Fruit fly (Drosophila melanogaster) whole organism, prepupa: Measurements from ENCODE around the gene CG13144.
A peak's percentile ranks its signal among the peaks of the same experiment; 100 is the strongest.

ENCODE experiments used
- Blimp-1 ChIP-seq: fragments of 200-800 bp; sonication (Bioruptor generic); optimal IDR thresholded peaks from 3 replicates; lab custom pipeline; 2017; ENCODE audit warnings: missing biosample characterization, missing genetic modification characterization, mild to moderate bottlenecking, moderate library complexity, missing genetic modification reagents
- CG10631 ChIP-seq: fragments of 200-800 bp; sonication (Bioruptor generic); optimal IDR thresholded peaks from 2 replicates; lab custom pipeline; 2016; ENCODE audit warnings: missing biosample characterization, missing genetic modification characterization
- CG10669 ChIP-seq: fragments of 200-800 bp; sonication (Bioruptor generic); optimal IDR thresholded peaks from 3 replicates; lab custom pipeline; 2018; ENCODE audit warnings: missing biosample characterization, mild to moderate bottlenecking, missing genetic modification characterization, moderate library complexity
- CG11294 ChIP-seq: fragments of 200-800 bp; sonication (Bioruptor generic); IDR thresholded peaks from 2 replicates; pipeline ENCODE4 v1.3.6; 2022; ENCODE audit warnings: missing biosample characterization, missing genetic modification characterization
- CG11762 ChIP-seq: fragments of 200-800 bp; sonication (Bioruptor generic); optimal IDR thresholded peaks from 3 replicates; lab custom pipeline; 2016; ENCODE audit warnings: missing biosample characterization, missing genetic modification characterization; ENCODE audit not compliant: insufficient read depth
- CG11902 ChIP-seq: fragments of 200-800 bp; sonication (Bioruptor generic); optimal IDR thresholded peaks from 3 replicates; lab custom pipeline; 2016; ENCODE audit warnings: missing biosample characterization, missing genetic modification characterization
- CG15336 ChIP-seq: fragments of 200-800 bp; sonication (Bioruptor generic); IDR thresholded peaks from 2 replicates; pipeline ENCODE4 v1.3.6; 2022; ENCODE audit warnings: missing biosample characterization, missing genetic modification characterization
- CG1621 ChIP-seq: fragments of 200-800 bp; sonication (Bioruptor generic); optimal IDR thresholded peaks from 3 replicates; lab custom pipeline; 2018; ENCODE audit warnings: missing biosample characterization, mild to moderate bottlenecking, missing genetic modification characterization
- CG16779 ChIP-seq: fragments of 200-800 bp; sonication (Bioruptor generic); optimal IDR thresholded peaks from 3 replicates; lab custom pipeline; 2017; ENCODE audit warnings: missing biosample characterization, mild to moderate bottlenecking, missing genetic modification characterization
- CG3032 ChIP-seq: fragments of 200-800 bp; optimal IDR thresholded peaks from 2 replicates; lab custom pipeline; 2019; ENCODE audit warnings: missing biosample characterization, mild to moderate bottlenecking, missing genetic modification characterization, moderate library complexity
- CG32006 ChIP-seq: fragments of 200-800 bp; sonication (Bioruptor generic); optimal IDR thresholded peaks from 3 replicates; lab custom pipeline; 2017; ENCODE audit warnings: missing biosample characterization, mild to moderate bottlenecking, missing genetic modification characterization
- CG34406 ChIP-seq: fragments of 200-800 bp; sonication (Bioruptor generic); optimal IDR thresholded peaks from 3 replicates; lab custom pipeline; 2016; ENCODE audit warnings: missing biosample characterization, missing genetic modification characterization
- CG6163 ChIP-seq: fragments of 200-800 bp; sonication (Bioruptor generic); IDR thresholded peaks from 3 replicates; pipeline ENCODE4 v1.3.6; 2022; ENCODE audit warnings: missing biosample characterization, missing genetic modification characterization
- CG6276 ChIP-seq: fragments of 200-800 bp; sonication (Bioruptor generic); optimal IDR thresholded peaks from 2 replicates; lab custom pipeline; 2017; ENCODE audit warnings: missing biosample characterization, mild to moderate bottlenecking, missing genetic modification characterization
- CG6792 ChIP-seq: fragments of 200-800 bp; sonication (Bioruptor generic); optimal IDR thresholded peaks from 3 replicates; lab custom pipeline; 2016; ENCODE audit warnings: missing biosample characterization, missing genetic modification characterization
- CG6808 ChIP-seq: fragments of 200-800 bp; sonication (Bioruptor generic); optimal IDR thresholded peaks from 3 replicates; lab custom pipeline; 2017; ENCODE audit warnings: missing biosample characterization, missing genetic modification characterization, mild to moderate bottlenecking, moderate library complexity, missing genetic modification reagents
- CG6854 ChIP-seq: fragments of 200-800 bp; sonication (Bioruptor generic); optimal IDR thresholded peaks from 2 replicates; lab custom pipeline; 2017; ENCODE audit warnings: missing biosample characterization, mild to moderate bottlenecking, missing genetic modification characterization
- CG7368 ChIP-seq: fragments of 200-800 bp; sonication (Bioruptor generic); optimal IDR thresholded peaks from 3 replicates; lab custom pipeline; 2016; ENCODE audit warnings: missing biosample characterization, missing genetic modification characterization
- CG8119 ChIP-seq: fragments of 200-800 bp; sonication (Bioruptor generic); IDR thresholded peaks from 3 replicates; pipeline ENCODE4 v1.3.6; 2022; ENCODE audit warnings: missing biosample characterization, missing genetic modification characterization
- CG8319 ChIP-seq: fragments of 200-800 bp; sonication (Bioruptor generic); optimal IDR thresholded peaks from 3 replicates; lab custom pipeline; 2016; ENCODE audit warnings: missing biosample characterization, missing genetic modification characterization
- CG8632 ChIP-seq: fragments of 200-800 bp; sonication (Bioruptor generic); optimal IDR thresholded peaks from 3 replicates; lab custom pipeline; 2016; ENCODE audit warnings: missing biosample characterization, missing genetic modification characterization
- CG9139 ChIP-seq: fragments of 200-800 bp; sonication (Bioruptor generic); optimal IDR thresholded peaks from 3 replicates; lab custom pipeline; 2017; ENCODE audit warnings: missing biosample characterization, mild to moderate bottlenecking, missing genetic modification characterization
- Eip75B ChIP-seq: fragments of 200-800 bp; sonication (Bioruptor generic); optimal IDR thresholded peaks from 3 replicates; lab custom pipeline; 2016; ENCODE audit warnings: missing biosample characterization, missing genetic modification characterization
- Eip78C ChIP-seq: fragments of 200-800 bp; sonication (Bioruptor generic); peaks from one replicate; lab custom pipeline; 2016; ENCODE audit warnings: missing biosample characterization, missing genetic modification characterization
- Eip93F ChIP-seq: fragments of 200-800 bp; sonication (Bioruptor generic); optimal IDR thresholded peaks from 2 replicates; lab custom pipeline; 2016; ENCODE audit warnings: missing biosample characterization, mild to moderate bottlenecking, missing genetic modification characterization
- Ets21C ChIP-seq: fragments of 200-800 bp; sonication (Bioruptor generic); optimal IDR thresholded peaks from 3 replicates; lab custom pipeline; 2016; ENCODE audit warnings: missing biosample characterization, missing genetic modification characterization
- Hr38 ChIP-seq: sonication (Bioruptor generic); optimal IDR thresholded peaks from 2 replicates; lab custom pipeline; 2016; ENCODE audit warnings: missing biosample characterization, missing genetic modification characterization
- Hr39 ChIP-seq: fragments of 200-800 bp; sonication (Bioruptor generic); optimal IDR thresholded peaks from 2 replicates; lab custom pipeline; 2016; ENCODE audit warnings: missing biosample characterization, missing genetic modification characterization
- Hr4 ChIP-seq: fragments of 200-800 bp; sonication (Bioruptor generic); optimal IDR thresholded peaks from 3 replicates; lab custom pipeline; 2016; ENCODE audit warnings: missing biosample characterization, missing genetic modification characterization
- Lpt ChIP-seq: fragments of 200-800 bp; sonication (Bioruptor generic); optimal IDR thresholded peaks from 3 replicates; lab custom pipeline; 2016; ENCODE audit warnings: missing biosample characterization, missing genetic modification characterization
- Met ChIP-seq: fragments of 200-800 bp; sonication (Bioruptor generic); optimal IDR thresholded peaks from 3 replicates; lab custom pipeline; 2016; ENCODE audit warnings: missing biosample characterization, missing genetic modification characterization
- Smox ChIP-seq: fragments of 200-800 bp; sonication (Bioruptor generic); optimal IDR thresholded peaks from 3 replicates; lab custom pipeline; 2016; ENCODE audit warnings: missing biosample characterization, missing genetic modification characterization
- Sox102F ChIP-seq: fragments of 200-800 bp; sonication (Bioruptor generic); optimal IDR thresholded peaks from 2 replicates; lab custom pipeline; 2016; ENCODE audit warnings: missing biosample characterization, mild to moderate bottlenecking, missing genetic modification characterization
- Sox14 ChIP-seq: fragments of 200-800 bp; sonication (Bioruptor generic); optimal IDR thresholded peaks from 3 replicates; lab custom pipeline; 2016; ENCODE audit warnings: missing biosample characterization, missing genetic modification characterization
- Sox15 ChIP-seq: fragments of 200-800 bp; sonication (Bioruptor generic); optimal IDR thresholded peaks from 3 replicates; lab custom pipeline; 2016; ENCODE audit warnings: missing biosample characterization, missing genetic modification characterization
- achi ChIP-seq: fragments of 200-800 bp; sonication (Bioruptor generic); optimal IDR thresholded peaks from 3 replicates; lab custom pipeline; 2016; ENCODE audit warnings: missing biosample characterization, missing genetic modification characterization
- acj6 ChIP-seq: fragments of 200-800 bp; sonication (Bioruptor generic); optimal IDR thresholded peaks from 3 replicates; lab custom pipeline; 2016; ENCODE audit warnings: missing biosample characterization, missing genetic modification characterization
- cyc ChIP-seq: fragments of 200-800 bp; sonication (Bioruptor generic); optimal IDR thresholded peaks from 3 replicates; lab custom pipeline; 2016; ENCODE audit warnings: missing biosample characterization, missing genetic modification characterization
- dsx ChIP-seq: fragments of 200-800 bp; optimal IDR thresholded peaks from 3 replicates; lab custom pipeline; 2019; ENCODE audit warnings: missing biosample characterization, mild to moderate bottlenecking, missing genetic modification characterization, moderate library complexity; ENCODE audit not compliant: poor library complexity, severe bottlenecking
- eg ChIP-seq: fragments of 200-800 bp; sonication (Bioruptor generic); IDR thresholded peaks from 3 replicates; pipeline ENCODE4 v1.3.6; 2022; ENCODE audit warnings: missing biosample characterization, missing genetic modification characterization
- esn ChIP-seq: fragments of 200-800 bp; sonication (Bioruptor generic); optimal IDR thresholded peaks from 2 replicates; lab custom pipeline; 2016; ENCODE audit warnings: missing biosample characterization, mild to moderate bottlenecking, missing genetic modification characterization, moderate library complexity
- fd59A ChIP-seq: fragments of 200-800 bp; sonication (Bioruptor generic); optimal IDR thresholded peaks from 2 replicates; lab custom pipeline; 2017; ENCODE audit warnings: missing biosample characterization, mild to moderate bottlenecking, missing genetic modification characterization, missing genetic modification reagents
- fd85E ChIP-seq: fragments of 200-800 bp; sonication (Bioruptor generic); optimal IDR thresholded peaks from 3 replicates; lab custom pipeline; 2016; ENCODE audit warnings: missing biosample characterization, missing genetic modification characterization
- fkh ChIP-seq: fragments of 200-800 bp; sonication (Bioruptor generic); optimal IDR thresholded peaks from 3 replicates; lab custom pipeline; 2017; ENCODE audit warnings: missing biosample characterization, mild to moderate bottlenecking, missing genetic modification characterization, moderate library complexity
- lz ChIP-seq: fragments of 200-800 bp; sonication (Bioruptor generic); optimal IDR thresholded peaks from 3 replicates; lab custom pipeline; 2016; ENCODE audit warnings: missing biosample characterization, missing genetic modification characterization
- net ChIP-seq: fragments of 200-800 bp; sonication (Bioruptor generic); optimal IDR thresholded peaks from 3 replicates; lab custom pipeline; 2016; ENCODE audit warnings: missing biosample characterization, missing genetic modification characterization
- pdm3 ChIP-seq: fragments of 200-800 bp; sonication (Bioruptor generic); optimal IDR thresholded peaks from 3 replicates; lab custom pipeline; 2016; ENCODE audit warnings: missing biosample characterization, missing genetic modification characterization
- salr ChIP-seq, 2 experiments: fragments of 200-800 bp; sonication (Bioruptor generic); optimal IDR thresholded peaks; 3 replicates each; lab custom pipeline; 2016 to 2018; ENCODE audit warnings: missing biosample characterization in 2 of 2, missing genetic modification characterization in 2 of 2, mild to moderate bottlenecking in 1 of 2
- spab ChIP-seq: fragments of 200-800 bp; sonication (Bioruptor generic); optimal IDR thresholded peaks from 2 replicates; lab custom pipeline; 2017; ENCODE audit warnings: missing biosample characterization, mild to moderate bottlenecking, missing genetic modification characterization, missing genetic modification reagents
- ss ChIP-seq, 2 experiments: fragments of 200-800 bp; sonication (Bioruptor generic); optimal IDR thresholded peaks; 2 replicates in 1 of 2; 3 replicates in 1 of 2; lab custom pipeline; 2017 to 2018; ENCODE audit warnings: mild to moderate bottlenecking in 2 of 2, missing biosample characterization in 2 of 2, missing genetic modification characterization in 2 of 2, moderate library complexity in 1 of 2
- svp ChIP-seq: fragments of 200-800 bp; sonication (Bioruptor generic); peaks from one replicate; lab custom pipeline; 2016; ENCODE audit warnings: missing biosample characterization, missing genetic modification characterization
- topi ChIP-seq: fragments of 200-800 bp; sonication (Bioruptor generic); optimal IDR thresholded peaks from 3 replicates; lab custom pipeline; 2016; ENCODE audit warnings: missing biosample characterization, missing genetic modification characterization

The CG13144 gene

DNA sequence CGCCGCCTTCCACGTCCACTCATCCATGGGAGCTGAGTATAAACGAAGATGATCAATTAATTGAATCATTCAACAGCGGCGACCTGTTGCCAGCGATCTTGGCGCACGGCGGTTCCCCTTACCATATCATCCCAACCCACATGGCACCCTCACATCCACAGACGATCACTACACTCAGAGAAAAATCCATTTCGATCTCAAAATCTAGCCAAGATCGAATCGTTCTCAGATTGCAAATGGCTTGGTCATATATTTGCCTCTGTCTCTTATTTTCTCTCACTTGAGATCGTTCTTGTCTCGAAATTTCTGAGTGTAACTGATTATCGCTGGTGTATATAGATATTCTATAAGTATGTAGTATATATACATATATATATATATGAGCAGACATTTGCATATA lies 22.9 kb downstream of the CG13144 start:
- TF ChIP-seq eg (GFP tag; lab: Robert Waterston, UW), result no peak; the same call in 2 of the 3 replicates
- no peak for TF ChIP-seq dsx (GFP tag; lab: Kevin White, UChicago)
- no peak for TF ChIP-seq Blimp-1 (GFP tag; lab: Kevin White, UChicago)
- TF ChIP-seq Hr39 (GFP tag; lab: Kevin White, UChicago), result peak; percentile 4
- TF ChIP-seq Hr4 (GFP tag; lab: Kevin White, UChicago), result peak; percentile 43
- peak; percentile 81 for TF ChIP-seq Eip78C (GFP tag; lab: Kevin White, UChicago)
- peak; percentile 80 for TF ChIP-seq CG6163
- TF ChIP-seq Sox102F, result peak; percentile 42
- peak; percentile 37 for TF ChIP-seq CG7368 (GFP tag; lab: Kevin White, UChicago)
- TF ChIP-seq acj6 (GFP tag; lab: Kevin White, UChicago), result peak; percentile 52
- no peak for TF ChIP-seq fd85E (GFP tag; lab: Kevin White, UChicago)
- no peak for TF ChIP-seq CG16779
- TF ChIP-seq topi (GFP tag; lab: Kevin White, UChicago), result peak; percentile 17
- no peak for TF ChIP-seq Hr38 (GFP tag; lab: Kevin White, UChicago)
- peak; percentile 7 for TF ChIP-seq lz (GFP tag; lab: Kevin White, UChicago)
- TF ChIP-seq CG10631, result peak; percentile 46
- TF ChIP-seq CG8119 (GFP tag; lab: Robert Waterston, UW), result no peak
- TF ChIP-seq CG6808 (GFP tag; lab: Kevin White, UChicago), result peak; percentile 48
- no peak for TF ChIP-seq CG1621
- TF ChIP-seq CG15336, result no peak; the same call in 1 of the 2 replicates
- peak; percentile 54 for TF ChIP-seq achi (GFP tag; lab: Kevin White, UChicago)
- TF ChIP-seq CG34406 (GFP tag; lab: Kevin White, UChicago), result peak; percentile 46
- TF ChIP-seq pdm3, result peak; percentile 60
- peak; percentile 30 for TF ChIP-seq CG8632 (GFP tag; lab: Kevin White, UChicago)
- TF ChIP-seq Sox14 (GFP tag; lab: Kevin White, UChicago), result peak; percentile 30
- TF ChIP-seq Smox (GFP tag; lab: Kevin White, UChicago), result peak; percentile 40
- TF ChIP-seq CG6854, result no peak
- peak; percentile 10 for TF ChIP-seq CG6276
- no peak for TF ChIP-seq Eip93F (GFP tag; lab: Kevin White, UChicago)
- TF ChIP-seq Sox15 (GFP tag; lab: Kevin White, UChicago), result peak; percentile 25
- TF ChIP-seq spab (GFP tag; lab: Kevin White, UChicago), result peak; percentile 55
- TF ChIP-seq ss (GFP tag; optimal IDR thresholded peaks at IDR 0.05; lab: Kevin White, UChicago), result no peak
- no peak for TF ChIP-seq CG9139 (GFP tag; lab: Kevin White, UChicago)
- TF ChIP-seq CG11762, result peak; percentile 30
- TF ChIP-seq Eip75B, result peak; percentile 5
- TF ChIP-seq Lpt (GFP tag; lab: Kevin White, UChicago), result peak; percentile 13
- peak in 1 of 2 experiments; percentile 30 for TF ChIP-seq salr (GFP tag; optimal IDR thresholded peaks at IDR 0.05; lab: Kevin White, UChicago)
- TF ChIP-seq Ets21C (GFP tag; lab: Kevin White, UChicago), result no peak
- peak; percentile 38 for TF ChIP-seq cyc
- no peak for TF ChIP-seq fkh (GFP tag; lab: Kevin White, UChicago)
- TF ChIP-seq CG10669, result peak; percentile 75
- TF ChIP-seq esn (GFP tag; lab: Kevin White, UChicago), result peak; percentile 24
- TF ChIP-seq CG11294 (GFP tag; lab: Robert Waterston, UW), result 0 out of 2 replicates have a peak, but pooled peaks have one; percentile 13
- peak; percentile 27 for TF ChIP-seq fd59A (GFP tag; lab: Kevin White, UChicago)
- peak; percentile 67 for TF ChIP-seq CG32006 (GFP tag; lab: Kevin White, UChicago)
- TF ChIP-seq CG3032 (tag; lab: Kevin White, UChicago), result peak; percentile 60
- peak; percentile 4 for TF ChIP-seq CG8319
- TF ChIP-seq CG6792 (GFP tag; lab: Kevin White, UChicago), result peak; percentile 52
- TF ChIP-seq CG11902 (GFP tag; lab: Kevin White, UChicago), result peak; percentile 34
- TF ChIP-seq svp (GFP tag; lab: Kevin White, UChicago), result peak; percentile 89
- TF ChIP-seq Met (GFP tag; lab: Kevin White, UChicago), result peak; percentile 25
- peak; percentile 44 for TF ChIP-seq net (GFP tag; lab: Kevin White, UChicago)
